Worm (Caenorhabditis elegans): ENCODE measurements around the gene R02D5.10.

Gene R02D5.10

DNA sequence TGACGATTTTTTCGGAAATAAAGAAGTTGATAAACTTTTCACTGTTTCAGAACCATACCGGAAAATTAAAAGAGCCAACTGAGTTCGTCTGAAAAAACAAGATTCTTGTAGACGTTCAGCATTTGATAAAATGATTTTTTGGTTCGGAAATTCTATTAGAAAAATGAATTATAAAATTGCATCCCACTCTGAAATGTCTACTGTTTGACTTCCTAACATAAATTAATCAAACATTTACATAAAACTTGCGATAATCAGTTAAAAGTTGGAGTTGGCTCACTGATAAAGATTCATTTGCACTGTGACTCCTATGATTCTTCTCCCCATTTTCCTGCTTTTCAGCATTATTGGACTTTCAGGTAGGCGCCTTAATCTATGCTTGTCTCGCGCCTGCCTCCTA is 13.2 kb upstream of the R02D5.10 start, which contains the start of gene clec-57:
Gene clec-57, plus strand, starts transcription at position 301 of the 400 bp plus-strand sequence.
- TF ChIP-seq ceh-83 (GFP tag; optimal IDR thresholded peaks at IDR 0.05) (no peak), M03D4.4 (tag; optimal IDR thresholded peaks at IDR 0.05) (no peak), ceh-43 (GFP tag; optimal IDR thresholded peaks at IDR 0.05) (no peak), ztf-11 (tag; optimal IDR thresholded peaks at IDR 0.05) (no peak), nhr-76 (tag; optimal IDR thresholded peaks at IDR 0.05) (no peak), mls-2 (tag; optimal IDR thresholded peaks at IDR 0.05) (no peak), unc-62 (GFP tag; optimal IDR thresholded peaks at IDR 0.05) (no peak), ceh-39 (tag; optimal IDR thresholded peaks at IDR 0.05) (no peak), blmp-1 (tag; optimal IDR thresholded peaks at IDR 0.05) (no peak), ham-2 (GFP tag; optimal IDR thresholded peaks at IDR 0.05) (no peak), nhr-237 (tag; optimal IDR thresholded peaks at IDR 0.05) (no peak), ces-1 (GFP tag; optimal IDR thresholded peaks at IDR 0.05) (no peak), nhr-28 (tag; optimal IDR thresholded peaks at IDR 0.05) (no peak)

DNA sequence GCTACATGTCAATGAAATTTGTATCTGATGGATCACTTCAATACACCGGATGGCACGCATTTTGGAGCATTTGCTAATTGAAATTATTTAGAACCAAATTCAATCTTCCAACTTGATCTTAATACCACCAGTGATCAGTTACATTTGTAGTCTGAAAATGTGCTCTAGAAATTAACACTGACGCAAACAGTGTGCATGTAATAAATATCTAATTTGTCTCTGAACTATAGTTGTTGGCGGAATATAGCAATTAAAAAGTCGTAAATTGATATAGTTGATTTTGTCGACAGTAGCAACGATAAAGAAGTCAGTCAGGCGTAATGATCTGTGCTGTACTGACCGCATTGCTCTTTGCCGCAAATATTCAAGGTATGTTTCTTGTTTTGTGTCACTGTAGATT is 9.9 kb upstream of the R02D5.10 start, which contains the start of gene clec-227:
Gene clec-227, plus strand, starts transcription at position 301 of the 400 bp plus-strand sequence.
- TF ChIP-seq bed-3 (GFP tag; optimal IDR thresholded peaks at IDR 0.05): no peak
- no peak for TF ChIP-seq ham-2 (GFP tag; optimal IDR thresholded peaks at IDR 0.05)
- no peak for TF ChIP-seq nhr-2 (tag; optimal IDR thresholded peaks at IDR 0.05)
- no peak for TF ChIP-seq nhr-12 (tag; optimal IDR thresholded peaks at IDR 0.05)
- TF ChIP-seq nhr-28 (tag; optimal IDR thresholded peaks at IDR 0.05): no peak
- no peak for TF ChIP-seq sem-2 (GFP tag; optimal IDR thresholded peaks at IDR 0.05)
- TF ChIP-seq ceh-83 (GFP tag; optimal IDR thresholded peaks at IDR 0.05): no peak
- TF ChIP-seq lsy-2 (tag; optimal IDR thresholded peaks at IDR 0.05): no peak
- TF ChIP-seq mep-1 (tag; optimal IDR thresholded peaks at IDR 0.05): no peak
- TF ChIP-seq lin-32 (GFP tag; optimal IDR thresholded peaks at IDR 0.05): no peak

DNA sequence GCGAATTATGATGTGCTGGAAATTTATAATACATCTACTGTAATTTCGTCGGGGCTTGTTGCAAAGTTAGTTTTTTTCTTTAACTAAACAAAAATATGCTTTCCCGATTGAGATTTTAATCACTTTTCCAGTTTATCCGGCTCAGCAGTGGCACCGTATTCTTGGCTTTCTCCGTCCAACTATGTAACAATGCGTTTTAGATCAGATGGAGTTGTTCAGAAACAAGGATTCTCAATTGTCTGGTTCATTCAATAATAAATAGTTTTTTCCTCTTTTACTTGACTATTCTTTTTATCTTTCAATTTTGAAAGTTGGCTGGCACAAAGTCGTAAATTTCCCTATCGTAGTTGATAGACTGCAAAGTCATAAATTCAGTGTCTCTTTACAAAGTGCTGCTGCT is 8.0 kb upstream of the R02D5.10 start, which contains the start of gene clec-56:
Gene clec-56, plus strand, starts transcription at position 301 of the 400 bp plus-strand sequence.
- TF ChIP-seq pha-4 (tag; optimal IDR thresholded peaks at IDR 0.05): no peak
- TF ChIP-seq nhr-12 (tag; optimal IDR thresholded peaks at IDR 0.05): no peak
- no peak for TF ChIP-seq ceh-39 (tag; optimal IDR thresholded peaks at IDR 0.05)
- TF ChIP-seq tbx-8 (GFP tag; optimal IDR thresholded peaks at IDR 0.05): no peak
- no peak for TF ChIP-seq snpc-4 (tag; optimal IDR thresholded peaks at IDR 0.05)

DNA sequence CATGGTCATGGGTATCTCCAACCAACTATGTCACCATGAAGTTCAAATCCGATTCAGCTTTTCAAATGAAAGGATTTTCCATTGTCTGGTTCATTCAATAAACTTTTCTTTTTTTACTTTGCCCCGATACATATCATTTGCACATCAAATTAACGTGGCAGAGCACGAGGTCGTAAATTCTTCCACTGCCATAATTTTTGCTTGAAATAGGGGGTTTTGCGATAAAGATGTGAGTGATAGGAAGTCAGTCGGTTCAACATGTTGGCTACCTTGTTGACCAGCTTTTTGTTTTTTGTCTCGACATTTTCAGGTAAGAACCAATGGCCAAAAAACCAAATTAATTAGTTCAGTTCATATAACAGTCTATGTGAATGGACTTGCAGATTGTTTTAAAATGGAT is 5.4 kb upstream of the R02D5.10 start, which contains the start of gene clec-54:
Gene clec-54, plus strand, starts transcription at position 224 of the 400 bp plus-strand sequence.
- no peak for TF ChIP-seq blmp-1 (tag; optimal IDR thresholded peaks at IDR 0.05)
- no peak for TF ChIP-seq elt-3 (tag; optimal IDR thresholded peaks at IDR 0.05)
- TF ChIP-seq pha-4 (tag; optimal IDR thresholded peaks at IDR 0.05): no peak
- TF ChIP-seq drap-1 (GFP tag; optimal IDR thresholded peaks at IDR 0.05): no peak
- TF ChIP-seq unc-62 (GFP tag; optimal IDR thresholded peaks at IDR 0.05): no peak
- TF ChIP-seq ztf-11 (tag; optimal IDR thresholded peaks at IDR 0.05): no peak
- no peak for TF ChIP-seq unc-39 (tag; optimal IDR thresholded peaks at IDR 0.05)
- TF ChIP-seq unc-120 (tag; optimal IDR thresholded peaks at IDR 0.05; ENCODE audit: poor library complexity, severe bottlenecking): no peak
- TF ChIP-seq flh-1 (GFP tag; optimal IDR thresholded peaks at IDR 0.05): no peak
- TF ChIP-seq mls-2 (tag; optimal IDR thresholded peaks at IDR 0.05): no peak
- no peak for TF ChIP-seq ceh-39 (tag; optimal IDR thresholded peaks at IDR 0.05)
- no peak for TF ChIP-seq zip-8 (tag; optimal IDR thresholded peaks at IDR 0.05)
- TF ChIP-seq sem-2 (GFP tag; optimal IDR thresholded peaks at IDR 0.05): no peak
- no peak for TF ChIP-seq elt-1 (tag; optimal IDR thresholded peaks at IDR 0.05; ENCODE audit: borderline replicate concordance, insufficient read depth)
- TF ChIP-seq lin-32 (GFP tag; optimal IDR thresholded peaks at IDR 0.05): no peak
- TF ChIP-seq ceh-43 (GFP tag; optimal IDR thresholded peaks at IDR 0.05): no peak
- no peak for TF ChIP-seq M03D4.4 (tag; optimal IDR thresholded peaks at IDR 0.05)
- TF ChIP-seq mab-5 (tag; optimal IDR thresholded peaks at IDR 0.05): no peak
- TF ChIP-seq bed-3 (GFP tag; optimal IDR thresholded peaks at IDR 0.05): no peak

DNA sequence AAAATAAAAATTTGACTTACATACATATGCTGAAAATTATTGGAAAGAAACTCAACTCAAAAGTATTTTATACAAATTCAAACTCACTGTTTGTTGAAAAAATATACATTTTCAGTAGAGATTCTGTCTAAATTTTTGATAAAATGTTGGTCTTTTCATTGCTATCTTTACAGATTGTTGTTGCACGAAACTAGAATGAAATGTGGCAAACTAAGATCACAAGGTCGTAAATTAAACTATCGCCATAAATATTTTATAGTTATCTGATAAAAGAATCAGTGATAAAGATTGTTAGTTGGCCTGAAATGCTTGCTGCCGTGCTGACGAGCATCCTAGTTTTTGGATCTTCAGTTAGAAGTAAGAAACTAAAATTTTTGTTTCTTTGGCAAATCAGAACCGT is 3.1 kb upstream of the R02D5.10 start, which contains the start of gene clec-55:
Gene clec-55, plus strand, starts transcription at position 301 of the 400 bp plus-strand sequence.
- no peak for TF ChIP-seq mab-5 (tag; optimal IDR thresholded peaks at IDR 0.05)
- TF ChIP-seq blmp-1 (tag; optimal IDR thresholded peaks at IDR 0.05): no peak
- TF ChIP-seq ceh-43 (GFP tag; optimal IDR thresholded peaks at IDR 0.05): no peak
- no peak for TF ChIP-seq nhr-237 (tag; optimal IDR thresholded peaks at IDR 0.05)
- TF ChIP-seq sem-2 (GFP tag; optimal IDR thresholded peaks at IDR 0.05): no peak
- no peak for TF ChIP-seq hlh-1 (tag; optimal IDR thresholded peaks at IDR 0.05)
- no peak for TF ChIP-seq ztf-11 (tag; optimal IDR thresholded peaks at IDR 0.05)
- no peak for TF ChIP-seq drap-1 (GFP tag; optimal IDR thresholded peaks at IDR 0.05)
- TF ChIP-seq unc-62 (GFP tag; optimal IDR thresholded peaks at IDR 0.05): no peak
- TF ChIP-seq unc-120 (tag; optimal IDR thresholded peaks at IDR 0.05; ENCODE audit: poor library complexity, severe bottlenecking): no peak
- no peak for TF ChIP-seq ham-2 (GFP tag; optimal IDR thresholded peaks at IDR 0.05)
- TF ChIP-seq snpc-4 (tag; optimal IDR thresholded peaks at IDR 0.05): no peak
- no peak for TF ChIP-seq pha-4 (tag; optimal IDR thresholded peaks at IDR 0.05)
- TF ChIP-seq ces-1 (GFP tag; optimal IDR thresholded peaks at IDR 0.05): no peak

Data from whole organism, mixed stage, embryonic.